Fruit fly (Drosophila melanogaster) whole organism, adult: ENCODE results near the gene CG5149.

ENCODE experiments used
- CG14711 ChIP-seq: fragments of 200-800 bp; sonication (Bioruptor generic); optimal IDR thresholded peaks from 2 replicates; lab custom pipeline; 2018; ENCODE audit warnings: missing biosample characterization, mild to moderate bottlenecking, missing genetic modification characterization, moderate library complexity
- CG33017 ChIP-seq: fragments of 200-800 bp; sonication (Bioruptor generic); optimal IDR thresholded peaks from 2 replicates; lab custom pipeline; 2018; ENCODE audit warnings: missing biosample characterization, mild to moderate bottlenecking, missing genetic modification characterization, moderate library complexity
- CG7045 ChIP-seq: fragments of 200-800 bp; sonication (Bioruptor generic); optimal IDR thresholded peaks from 2 replicates; lab custom pipeline; 2017; ENCODE audit warnings: missing biosample characterization, mild to moderate bottlenecking, missing genetic modification characterization
- CG7101 ChIP-seq: fragments of 200-800 bp; sonication (Bioruptor generic); optimal IDR thresholded peaks from 2 replicates; lab custom pipeline; 2018; ENCODE audit warnings: missing biosample characterization, mild to moderate bottlenecking, missing genetic modification characterization, moderate library complexity
- Hr96 ChIP-seq: fragments of 200-800 bp; sonication (Bioruptor generic); optimal IDR thresholded peaks from 2 replicates; lab custom pipeline; 2016; ENCODE audit warnings: missing biosample characterization, missing genetic modification characterization
- Mnt ChIP-seq: fragments of 200-800 bp; sonication (Bioruptor generic); optimal IDR thresholded peaks from 2 replicates; lab custom pipeline; 2016; ENCODE audit warnings: missing biosample characterization, mild to moderate bottlenecking, missing genetic modification characterization
- toe ChIP-seq: fragments of 200-800 bp; sonication (Bioruptor generic); optimal IDR thresholded peaks from 2 replicates; lab custom pipeline; 2016; ENCODE audit warnings: missing biosample characterization, missing genetic modification characterization

The CG5149 gene

dm6 chr2L:7339392-7340014 lies 48.5 kb downstream of the CG5149 start:
- TF ChIP-seq CG33017 (tag; lab: Kevin White, UChicago), result no peak
- no peak for TF ChIP-seq CG7045 (GFP tag; lab: Kevin White, UChicago)
- no peak for TF ChIP-seq Hr96 (GFP tag; lab: Kevin White, UChicago)
- no peak for TF ChIP-seq Mnt (GFP tag; lab: Kevin White, UChicago)
- no peak for TF ChIP-seq CG7101 (tag; lab: Kevin White, UChicago)
- no peak for TF ChIP-seq CG14711 (tag; lab: Kevin White, UChicago)
- TF ChIP-seq toe (GFP tag; lab: Kevin White, UChicago), result no peak
